Worm (Caenorhabditis elegans) whole organism, L2 larva: ENCODE results near the gene T09A5.14.

Source experiments
- C34F6.9 ChIP-seq: fragments of 150-350 bp; optimal IDR thresholded peaks from 2 replicates; lab custom pipeline; 2014; ENCODE audit warnings: missing biosample characterization, missing genetic modification characterization
- F13H6.1 ChIP-seq: sonication (generic microtip); optimal IDR thresholded peaks from 2 replicates; lab custom pipeline; 2016; ENCODE audit warnings: missing genetic modification characterization, missing compliant biosample characterization
- R02D3.7 ChIP-seq: fragments of 150-350 bp; optimal IDR thresholded peaks from 2 replicates; lab custom pipeline; 2014; ENCODE audit warnings: missing biosample characterization, missing genetic modification characterization
- Y55F3AM.14 ChIP-seq: fragments of 200-800 bp; sonication (Bioruptor generic); optimal IDR thresholded peaks from 2 replicates; lab custom pipeline; 2018; ENCODE audit warnings: mild to moderate bottlenecking, missing genetic modification characterization, missing compliant biosample characterization
- ZK546.5 ChIP-seq: sonication (generic microtip); optimal IDR thresholded peaks from 2 replicates; lab custom pipeline; 2017; ENCODE audit warnings: missing biosample characterization, missing genetic modification characterization
- alr-1 ChIP-seq: fragments of 150-350 bp; optimal IDR thresholded peaks from 2 replicates; lab custom pipeline; 2014; ENCODE audit warnings: missing biosample characterization, missing genetic modification characterization
- aly-2 ChIP-seq: fragments of 150-350 bp; optimal IDR thresholded peaks from 2 replicates; lab custom pipeline; 2014; ENCODE audit warnings: missing biosample characterization, missing genetic modification characterization
- ceh-82 ChIP-seq: fragments of 150-350 bp; optimal IDR thresholded peaks from 2 replicates; lab custom pipeline; 2014; ENCODE audit warnings: missing biosample characterization, missing genetic modification characterization
- crh-2 ChIP-seq: sonication (generic microtip); optimal IDR thresholded peaks from 2 replicates; lab custom pipeline; 2017; ENCODE audit warnings: missing biosample characterization, missing genetic modification characterization
- dmd-4 ChIP-seq: sonication (generic microtip); optimal IDR thresholded peaks from 2 replicates; lab custom pipeline; 2017; ENCODE audit warnings: missing biosample characterization, missing genetic modification characterization
- egl-27 ChIP-seq: sonication (generic microtip); optimal IDR thresholded peaks from 3 replicates; lab custom pipeline; 2017; ENCODE audit warnings: missing biosample characterization, missing genetic modification reagents, missing genetic modification characterization
- elt-1 ChIP-seq: fragments of 150-350 bp; optimal IDR thresholded peaks from 2 replicates; lab custom pipeline; 2014; ENCODE audit warnings: missing biosample characterization, missing genetic modification characterization
- elt-3 ChIP-seq: sonication (generic microtip); optimal IDR thresholded peaks from 2 replicates; lab custom pipeline; 2017; ENCODE audit warnings: missing biosample characterization, missing genetic modification characterization
- fos-1 ChIP-seq: fragments of 150-350 bp; optimal IDR thresholded peaks from 2 replicates; lab custom pipeline; 2014; ENCODE audit warnings: missing biosample characterization, missing genetic modification characterization
- gmeb-1 ChIP-seq: fragments of 150-350 bp; optimal IDR thresholded peaks from 2 replicates; lab custom pipeline; 2014; ENCODE audit warnings: missing biosample characterization, missing genetic modification characterization
- lin-11 ChIP-seq: fragments of 150-350 bp; sonication (generic microtip); optimal IDR thresholded peaks from 2 replicates; lab custom pipeline; 2014; ENCODE audit warnings: missing biosample characterization, missing genetic modification characterization, inconsistent platforms, mixed read lengths
- lin-13 ChIP-seq: fragments of 150-350 bp; optimal IDR thresholded peaks from 2 replicates; lab custom pipeline; 2014; ENCODE audit warnings: missing biosample characterization, missing genetic modification reagents, missing genetic modification characterization
- lin-39 ChIP-seq: fragments of 150-350 bp; optimal IDR thresholded peaks from 2 replicates; lab custom pipeline; 2014; ENCODE audit warnings: missing biosample characterization, missing genetic modification reagents, missing genetic modification characterization
- lsy-2 ChIP-seq, 2 experiments: fragments of 150-350 bp in 1 of 2; sonication (generic microtip) in 1 of 2; optimal IDR thresholded peaks; 2 replicates each; lab custom pipeline; 2014 to 2017; ENCODE audit warnings: missing biosample characterization in 2 of 2, missing genetic modification characterization in 2 of 2
- mab-5 ChIP-seq: fragments of 150-350 bp; optimal IDR thresholded peaks from 2 replicates; lab custom pipeline; 2014; ENCODE audit warnings: missing biosample characterization, missing genetic modification characterization
- mbf-1 ChIP-seq: sonication (generic microtip); optimal IDR thresholded peaks from 2 replicates; lab custom pipeline; 2017; ENCODE audit warnings: missing biosample characterization, missing genetic modification characterization
- mdl-1 ChIP-seq, 2 experiments: fragments of 150-350 bp in 1 of 2; sonication (generic microtip) in 1 of 2; optimal IDR thresholded peaks; 2 replicates each; lab custom pipeline; 2017; ENCODE audit warnings: missing biosample characterization in 2 of 2, missing genetic modification characterization in 2 of 2
- nhr-10 ChIP-seq: sonication (generic microtip); optimal IDR thresholded peaks from 2 replicates; lab custom pipeline; 2017; ENCODE audit warnings: missing biosample characterization, missing genetic modification characterization
- nhr-129 ChIP-seq: fragments of 150-350 bp; optimal IDR thresholded peaks from 2 replicates; lab custom pipeline; 2014; ENCODE audit warnings: missing biosample characterization, missing genetic modification characterization
- nhr-21 ChIP-seq: fragments of 150-350 bp; optimal IDR thresholded peaks from 2 replicates; lab custom pipeline; 2014; ENCODE audit warnings: missing biosample characterization, missing genetic modification characterization
- nhr-23 ChIP-seq: fragments of 150-350 bp; optimal IDR thresholded peaks from 2 replicates; lab custom pipeline; 2014; ENCODE audit warnings: missing biosample characterization, missing genetic modification reagents, missing genetic modification characterization
- nhr-237 ChIP-seq: fragments of 150-350 bp; optimal IDR thresholded peaks from 2 replicates; lab custom pipeline; 2014; ENCODE audit warnings: missing biosample characterization, missing genetic modification characterization
- nhr-25 ChIP-seq: fragments of 150-350 bp; sonication (generic microtip); optimal IDR thresholded peaks from 3 replicates; lab custom pipeline; 2014; ENCODE audit warnings: missing biosample characterization, missing genetic modification characterization
- nhr-6 ChIP-seq: fragments of 150-350 bp; optimal IDR thresholded peaks from 2 replicates; lab custom pipeline; 2014; ENCODE audit warnings: missing biosample characterization, missing genetic modification characterization
- nhr-77 ChIP-seq: fragments of 150-350 bp; optimal IDR thresholded peaks from 2 replicates; lab custom pipeline; 2014; ENCODE audit warnings: missing biosample characterization, missing genetic modification characterization
- sem-4 ChIP-seq: fragments of 150-350 bp; optimal IDR thresholded peaks from 2 replicates; lab custom pipeline; 2014; ENCODE audit warnings: missing biosample characterization, missing genetic modification reagents, missing genetic modification characterization
- skn-1 ChIP-seq: sonication (generic microtip); optimal IDR thresholded peaks from 2 replicates; lab custom pipeline; 2017; ENCODE audit warnings: missing biosample characterization, missing genetic modification characterization
- sma-3 ChIP-seq: sonication (generic microtip); optimal IDR thresholded peaks from 2 replicates; lab custom pipeline; 2016; ENCODE audit warnings: missing genetic modification reagents, missing genetic modification characterization, missing compliant biosample characterization
- sma-9 ChIP-seq, 2 experiments: fragments of 150-350 bp in 1 of 2; sonication (generic microtip) in 1 of 2; optimal IDR thresholded peaks; 2 replicates each; lab custom pipeline; 2014 to 2016; ENCODE audit warnings: missing genetic modification characterization in 2 of 2, mild to moderate bottlenecking in 1 of 2, missing biosample characterization in 1 of 2, missing compliant biosample characterization in 1 of 2, missing genetic modification reagents in 1 of 2, moderate library complexity in 1 of 2
- unc-55 ChIP-seq: fragments of 150-350 bp; sonication (generic microtip); optimal IDR thresholded peaks from 3 replicates; lab custom pipeline; 2014; ENCODE audit warnings: missing biosample characterization, missing genetic modification reagents, missing genetic modification characterization
- unc-62 ChIP-seq: fragments of 150-350 bp; optimal IDR thresholded peaks from 2 replicates; lab custom pipeline; 2014; ENCODE audit warnings: missing biosample characterization, missing genetic modification reagents, missing genetic modification characterization
- zag-1 ChIP-seq: fragments of 150-350 bp; optimal IDR thresholded peaks from 2 replicates; lab custom pipeline; 2014; ENCODE audit warnings: missing biosample characterization, missing genetic modification characterization
- ztf-1 ChIP-seq: fragments of 200-800 bp; sonication (Bioruptor generic); conservative IDR thresholded peaks from 2 replicates; pipeline ENCODE4 v1.3.6; 2022; ENCODE audit warnings: missing genetic modification characterization, missing compliant biosample characterization
- ztf-11 ChIP-seq: sonication (generic microtip); optimal IDR thresholded peaks from 2 replicates; lab custom pipeline; 2017; ENCODE audit warnings: missing biosample characterization, missing genetic modification characterization
- ztf-4 ChIP-seq: fragments of 150-350 bp; optimal IDR thresholded peaks from 2 replicates; lab custom pipeline; 2014; ENCODE audit warnings: missing biosample characterization, missing genetic modification characterization

T09A5.14 gene

DNA sequence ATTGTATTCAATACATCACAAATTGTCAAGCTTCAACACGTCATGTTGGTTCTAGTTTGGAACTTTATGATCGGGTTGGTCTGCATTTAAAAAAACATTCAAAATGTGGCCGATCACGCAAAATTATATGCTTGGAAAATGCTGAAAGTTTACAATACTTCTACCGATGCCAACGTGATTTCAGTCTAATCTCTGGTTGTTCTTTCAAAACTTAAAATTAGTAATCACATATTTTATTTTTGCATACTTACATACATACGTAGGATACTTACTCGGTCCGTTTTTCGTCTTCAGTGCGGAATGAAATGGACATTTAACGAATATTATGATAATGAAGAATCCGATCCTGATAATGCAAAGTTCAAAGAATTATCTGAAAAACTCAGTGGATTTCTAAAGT lies 7.0 kb upstream of the T09A5.14 start, which contains the start of gene srw-62:
TSS of gene srw-62 (plus strand) at position 301 of the 400 bp plus-strand sequence.
- TF ChIP-seq nhr-129 (tag; lab: Kevin White, UChicago), result no peak
- TF ChIP-seq gmeb-1, result no peak
- no peak for TF ChIP-seq nhr-23 (tag; lab: Kevin White, UChicago)
- TF ChIP-seq sma-9 (GFP tag; optimal IDR thresholded peaks at IDR 0.05; lab: Kevin White, UChicago), result no peak
- TF ChIP-seq sma-9 (tag; optimal IDR thresholded peaks at IDR 0.05; lab: Kevin White, UChicago), result no peak
- no peak for TF ChIP-seq lin-11
- TF ChIP-seq mdl-1 (tag; optimal IDR thresholded peaks at IDR 0.05; lab: Kevin White, UChicago), result no peak
- no peak for TF ChIP-seq F13H6.1 (tag; lab: Kevin White, UChicago)
- no peak for TF ChIP-seq nhr-237 (tag; lab: Kevin White, UChicago)
- TF ChIP-seq ztf-4 (tag; lab: Kevin White, UChicago), result no peak

DNA sequence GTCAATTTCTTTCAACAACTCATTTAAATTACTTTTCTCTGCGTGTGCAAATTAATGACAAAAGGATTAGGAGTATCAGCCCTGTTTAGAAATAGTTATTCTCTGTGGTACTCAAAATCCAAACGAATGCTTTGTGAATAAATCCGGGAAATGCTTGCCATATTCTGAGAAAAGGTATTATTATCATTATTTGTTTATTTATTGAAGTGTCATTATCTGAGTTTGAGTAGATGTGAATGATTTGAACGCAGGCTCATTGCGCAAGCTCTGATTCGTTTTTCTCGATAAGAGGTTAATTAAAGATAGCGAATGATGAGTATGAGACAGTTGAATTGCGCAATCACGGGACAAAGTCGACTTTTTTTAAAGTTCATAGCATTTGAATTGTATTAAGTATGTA lies 4.3 kb upstream of the T09A5.14 start:
- TF ChIP-seq sem-4 (no peak), Y55F3AM.14 (no peak), C34F6.9 (tag; lab: Kevin White, UChicago) (no peak), ztf-1 (GFP tag; lab: Robert Waterston, UW) (no peak), nhr-77 (tag; lab: Kevin White, UChicago) (no peak), fos-1 (no peak), alr-1 (tag; lab: Kevin White, UChicago) (no peak), ztf-11 (tag; lab: Kevin White, UChicago) (no peak), egl-27 (tag; lab: Kevin White, UChicago) (no peak), lin-13 (GFP tag; lab: Kevin White, UChicago) (no peak), R02D3.7 (tag; lab: Kevin White, UChicago) (no peak), gmeb-1 (no peak), crh-2 (tag; lab: Kevin White, UChicago) (no peak), aly-2 (tag; lab: Kevin White, UChicago) (no peak), nhr-25 (tag; lab: Kevin White, UChicago) (no peak)

DNA sequence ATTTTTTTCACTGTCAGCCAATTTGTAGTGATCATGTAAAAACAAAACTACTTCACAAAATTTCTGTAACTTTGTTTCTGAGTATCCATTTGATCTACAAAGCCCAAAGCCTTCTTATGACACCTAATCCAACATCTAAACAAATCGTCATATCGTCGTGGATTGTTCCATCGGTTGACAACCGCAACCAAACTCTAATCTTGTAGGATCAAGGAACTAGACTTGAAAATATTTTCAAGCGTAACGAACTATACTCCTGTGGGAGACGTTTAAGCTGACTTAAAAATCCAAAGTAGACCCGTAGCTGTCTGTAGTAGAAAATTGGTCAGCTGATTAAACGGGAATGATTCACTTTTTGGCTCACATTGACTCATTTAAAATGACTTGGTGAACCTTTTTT lies 2.5 kb upstream of the T09A5.14 start:
- no peak for TF ChIP-seq crh-2 (tag; lab: Kevin White, UChicago)
- no peak for TF ChIP-seq nhr-77 (tag; lab: Kevin White, UChicago)
- no peak for TF ChIP-seq nhr-237 (tag; lab: Kevin White, UChicago)
- no peak for TF ChIP-seq unc-55

DNA sequence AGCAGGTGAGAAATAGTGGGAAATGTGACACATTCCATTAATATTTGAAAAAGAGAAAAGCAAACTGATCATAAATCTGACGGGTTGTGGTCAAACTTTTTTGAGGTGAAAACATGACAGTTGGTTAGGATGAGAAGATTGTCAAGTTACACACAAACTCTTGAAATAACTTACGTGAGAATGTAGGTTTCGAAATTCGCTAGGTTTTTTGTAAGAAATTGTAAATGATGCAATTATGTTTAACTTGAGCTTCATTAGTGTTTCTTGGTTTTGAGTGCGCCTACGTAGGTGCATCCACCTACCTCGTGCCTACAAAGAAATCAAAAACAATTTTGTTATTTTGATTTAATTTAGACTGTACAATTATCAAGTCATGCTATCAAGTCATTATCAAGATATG lies 3.2 kb downstream of the T09A5.14 start, which contains the start of gene cex-2:
TSS of gene cex-2 (minus strand) at position 101 of the 400 bp plus-strand sequence.
- TF ChIP-seq elt-3 (tag; lab: Kevin White, UChicago) (no peak), nhr-6 (tag; lab: Kevin White, UChicago) (no peak), zag-1 (no peak), sma-9 (GFP tag; optimal IDR thresholded peaks at IDR 0.05; lab: Kevin White, UChicago) (no peak), sma-9 (tag; optimal IDR thresholded peaks at IDR 0.05; lab: Kevin White, UChicago) (no peak), crh-2 (tag; lab: Kevin White, UChicago) (no peak), lsy-2 (tag; optimal IDR thresholded peaks at IDR 0.05; lab: Kevin White, UChicago) (no peak), elt-1 (no peak), fos-1 (no peak), ZK546.5 (tag; lab: Kevin White, UChicago) (no peak), sem-4 (no peak), unc-62 (no peak), dmd-4 (tag; lab: Kevin White, UChicago) (no peak), ztf-11 (tag; lab: Kevin White, UChicago) (no peak), skn-1 (tag; lab: Kevin White, UChicago) (no peak), unc-55 (no peak)

DNA sequence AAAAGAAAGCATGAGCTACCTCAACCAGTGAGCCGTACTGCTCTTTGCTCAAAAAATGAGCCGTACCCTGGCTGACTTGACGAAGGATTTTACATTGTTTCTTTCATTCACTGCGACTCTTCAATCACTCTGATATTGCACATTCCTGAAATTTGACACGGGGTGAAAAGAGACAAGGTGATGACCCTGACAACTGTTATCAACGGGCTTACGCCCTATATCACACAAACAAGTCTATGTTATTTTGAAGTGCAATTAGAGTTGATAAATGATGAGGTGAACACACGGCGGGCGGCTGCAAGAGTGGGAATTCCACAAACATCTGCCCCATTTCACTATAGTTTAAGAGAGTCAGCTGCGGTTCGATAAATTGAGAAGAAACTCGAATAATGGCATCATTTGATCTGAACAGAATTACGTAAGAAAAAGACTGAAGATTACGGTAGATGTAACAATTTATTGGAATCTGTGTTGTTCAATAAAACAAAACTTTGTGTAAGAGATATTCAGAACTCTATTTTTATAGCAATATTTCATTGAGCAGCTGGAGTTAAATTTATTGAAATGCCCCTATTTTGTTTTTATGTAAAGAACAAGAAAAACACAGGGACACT lies 4.6 kb downstream of the T09A5.14 start:
- TF ChIP-seq mbf-1 (tag; lab: Kevin White, UChicago), result no peak
- TF ChIP-seq ceh-82 (tag; lab: Kevin White, UChicago), result no peak
- TF ChIP-seq lsy-2 (tag; optimal IDR thresholded peaks at IDR 0.05; lab: Kevin White, UChicago), result peak in 1 of 2 experiments; percentile 44
- TF ChIP-seq sma-3 (GFP tag; lab: Kevin White, UChicago), result no peak
- no peak for TF ChIP-seq nhr-10 (tag; lab: Kevin White, UChicago)
- TF ChIP-seq unc-55, result no peak
- no peak for TF ChIP-seq skn-1 (tag; lab: Kevin White, UChicago)
- TF ChIP-seq C34F6.9 (tag; lab: Kevin White, UChicago), result no peak
- peak; percentile 65 for TF ChIP-seq nhr-129 (tag; lab: Kevin White, UChicago)
- TF ChIP-seq sem-4, result peak; percentile 58
- TF ChIP-seq aly-2 (tag; lab: Kevin White, UChicago), result no peak
- peak; percentile 36 for TF ChIP-seq nhr-6 (tag; lab: Kevin White, UChicago)
- TF ChIP-seq lin-39 (tag; lab: Kevin White, UChicago), result peak; percentile 39
- no peak for TF ChIP-seq nhr-237 (tag; lab: Kevin White, UChicago)
- no peak for TF ChIP-seq ZK546.5 (tag; lab: Kevin White, UChicago)
- TF ChIP-seq lin-13 (GFP tag; lab: Kevin White, UChicago), result no peak
- TF ChIP-seq nhr-21 (tag; lab: Kevin White, UChicago), result no peak
- peak; percentile 44 for TF ChIP-seq mab-5 (tag; lab: Kevin White, UChicago)
- no peak for TF ChIP-seq fos-1
- TF ChIP-seq ztf-4 (tag; lab: Kevin White, UChicago), result peak; percentile 30
- TF ChIP-seq sma-9 (GFP tag; optimal IDR thresholded peaks at IDR 0.05; lab: Kevin White, UChicago), result peak; percentile 81
- TF ChIP-seq sma-9 (tag; optimal IDR thresholded peaks at IDR 0.05; lab: Kevin White, UChicago), result no peak
- TF ChIP-seq F13H6.1 (tag; lab: Kevin White, UChicago), result peak; percentile 92
